Fruit fly (Drosophila melanogaster) whole organism, prepupa: ENCODE results near the gene AIMP2.

ENCODE experiments used
- Blimp-1 ChIP-seq: fragments of 200-800 bp; sonication (Bioruptor generic); optimal IDR thresholded peaks from 3 replicates; lab custom pipeline; 2017; ENCODE audit warnings: missing biosample characterization, missing genetic modification characterization, mild to moderate bottlenecking, moderate library complexity, missing genetic modification reagents
- CG10631 ChIP-seq: fragments of 200-800 bp; sonication (Bioruptor generic); optimal IDR thresholded peaks from 2 replicates; lab custom pipeline; 2016; ENCODE audit warnings: missing biosample characterization, missing genetic modification characterization
- CG10669 ChIP-seq: fragments of 200-800 bp; sonication (Bioruptor generic); optimal IDR thresholded peaks from 3 replicates; lab custom pipeline; 2018; ENCODE audit warnings: missing biosample characterization, mild to moderate bottlenecking, missing genetic modification characterization, moderate library complexity
- CG11294 ChIP-seq: fragments of 200-800 bp; sonication (Bioruptor generic); IDR thresholded peaks from 2 replicates; pipeline ENCODE4 v1.3.6; 2022; ENCODE audit warnings: missing biosample characterization, missing genetic modification characterization
- CG16779 ChIP-seq: fragments of 200-800 bp; sonication (Bioruptor generic); optimal IDR thresholded peaks from 3 replicates; lab custom pipeline; 2017; ENCODE audit warnings: missing biosample characterization, mild to moderate bottlenecking, missing genetic modification characterization
- CG3032 ChIP-seq: fragments of 200-800 bp; optimal IDR thresholded peaks from 2 replicates; lab custom pipeline; 2019; ENCODE audit warnings: missing biosample characterization, mild to moderate bottlenecking, missing genetic modification characterization, moderate library complexity
- CG31627 ChIP-seq: fragments of 200-800 bp; sonication (Bioruptor generic); optimal IDR thresholded peaks from 3 replicates; lab custom pipeline; 2016; ENCODE audit warnings: missing biosample characterization, missing genetic modification characterization
- CG32006 ChIP-seq: fragments of 200-800 bp; sonication (Bioruptor generic); optimal IDR thresholded peaks from 3 replicates; lab custom pipeline; 2017; ENCODE audit warnings: missing biosample characterization, mild to moderate bottlenecking, missing genetic modification characterization
- CG3919 ChIP-seq: fragments of 200-800 bp; sonication (Bioruptor generic); optimal IDR thresholded peaks from 3 replicates; lab custom pipeline; 2016; ENCODE audit warnings: missing biosample characterization, missing genetic modification characterization
- CG6276 ChIP-seq: fragments of 200-800 bp; sonication (Bioruptor generic); optimal IDR thresholded peaks from 2 replicates; lab custom pipeline; 2017; ENCODE audit warnings: missing biosample characterization, mild to moderate bottlenecking, missing genetic modification characterization
- CG6792 ChIP-seq: fragments of 200-800 bp; sonication (Bioruptor generic); optimal IDR thresholded peaks from 3 replicates; lab custom pipeline; 2016; ENCODE audit warnings: missing biosample characterization, missing genetic modification characterization
- CG6808 ChIP-seq: fragments of 200-800 bp; sonication (Bioruptor generic); optimal IDR thresholded peaks from 3 replicates; lab custom pipeline; 2017; ENCODE audit warnings: missing biosample characterization, missing genetic modification characterization, mild to moderate bottlenecking, moderate library complexity, missing genetic modification reagents
- CG7368 ChIP-seq: fragments of 200-800 bp; sonication (Bioruptor generic); optimal IDR thresholded peaks from 3 replicates; lab custom pipeline; 2016; ENCODE audit warnings: missing biosample characterization, missing genetic modification characterization
- CG8119 ChIP-seq: fragments of 200-800 bp; sonication (Bioruptor generic); IDR thresholded peaks from 3 replicates; pipeline ENCODE4 v1.3.6; 2022; ENCODE audit warnings: missing biosample characterization, missing genetic modification characterization
- CG8319 ChIP-seq: fragments of 200-800 bp; sonication (Bioruptor generic); optimal IDR thresholded peaks from 3 replicates; lab custom pipeline; 2016; ENCODE audit warnings: missing biosample characterization, missing genetic modification characterization
- CG8632 ChIP-seq: fragments of 200-800 bp; sonication (Bioruptor generic); optimal IDR thresholded peaks from 3 replicates; lab custom pipeline; 2016; ENCODE audit warnings: missing biosample characterization, missing genetic modification characterization
- CG9139 ChIP-seq: fragments of 200-800 bp; sonication (Bioruptor generic); optimal IDR thresholded peaks from 3 replicates; lab custom pipeline; 2017; ENCODE audit warnings: missing biosample characterization, mild to moderate bottlenecking, missing genetic modification characterization
- Eip75B ChIP-seq: fragments of 200-800 bp; sonication (Bioruptor generic); optimal IDR thresholded peaks from 3 replicates; lab custom pipeline; 2016; ENCODE audit warnings: missing biosample characterization, missing genetic modification characterization
- Eip78C ChIP-seq: fragments of 200-800 bp; sonication (Bioruptor generic); peaks from one replicate; lab custom pipeline; 2016; ENCODE audit warnings: missing biosample characterization, missing genetic modification characterization
- Eip93F ChIP-seq: fragments of 200-800 bp; sonication (Bioruptor generic); optimal IDR thresholded peaks from 2 replicates; lab custom pipeline; 2016; ENCODE audit warnings: missing biosample characterization, mild to moderate bottlenecking, missing genetic modification characterization
- Ets21C ChIP-seq: fragments of 200-800 bp; sonication (Bioruptor generic); optimal IDR thresholded peaks from 3 replicates; lab custom pipeline; 2016; ENCODE audit warnings: missing biosample characterization, missing genetic modification characterization
- Ets96B ChIP-seq: fragments of 200-800 bp; optimal IDR thresholded peaks from 2 replicates; lab custom pipeline; 2019; ENCODE audit warnings: missing biosample characterization, mild to moderate bottlenecking, missing genetic modification characterization, moderate library complexity
- Gug ChIP-seq: fragments of 200-800 bp; sonication (Bioruptor generic); IDR thresholded peaks from 2 replicates; pipeline ENCODE4 v1.3.6; 2022; ENCODE audit warnings: missing biosample characterization, missing genetic modification characterization
- Hr38 ChIP-seq: sonication (Bioruptor generic); optimal IDR thresholded peaks from 2 replicates; lab custom pipeline; 2016; ENCODE audit warnings: missing biosample characterization, missing genetic modification characterization
- Hr39 ChIP-seq: fragments of 200-800 bp; sonication (Bioruptor generic); optimal IDR thresholded peaks from 2 replicates; lab custom pipeline; 2016; ENCODE audit warnings: missing biosample characterization, missing genetic modification characterization
- Hr4 ChIP-seq: fragments of 200-800 bp; sonication (Bioruptor generic); optimal IDR thresholded peaks from 3 replicates; lab custom pipeline; 2016; ENCODE audit warnings: missing biosample characterization, missing genetic modification characterization
- Met ChIP-seq: fragments of 200-800 bp; sonication (Bioruptor generic); optimal IDR thresholded peaks from 3 replicates; lab custom pipeline; 2016; ENCODE audit warnings: missing biosample characterization, missing genetic modification characterization
- OdsH ChIP-seq: fragments of 200-800 bp; sonication (Bioruptor generic); optimal IDR thresholded peaks from 3 replicates; lab custom pipeline; 2016; ENCODE audit warnings: missing biosample characterization, missing genetic modification characterization
- Smox ChIP-seq: fragments of 200-800 bp; sonication (Bioruptor generic); optimal IDR thresholded peaks from 3 replicates; lab custom pipeline; 2016; ENCODE audit warnings: missing biosample characterization, missing genetic modification characterization
- Sox102F ChIP-seq: fragments of 200-800 bp; sonication (Bioruptor generic); optimal IDR thresholded peaks from 2 replicates; lab custom pipeline; 2016; ENCODE audit warnings: missing biosample characterization, mild to moderate bottlenecking, missing genetic modification characterization
- Sox15 ChIP-seq: fragments of 200-800 bp; sonication (Bioruptor generic); optimal IDR thresholded peaks from 3 replicates; lab custom pipeline; 2016; ENCODE audit warnings: missing biosample characterization, missing genetic modification characterization
- achi ChIP-seq: fragments of 200-800 bp; sonication (Bioruptor generic); optimal IDR thresholded peaks from 3 replicates; lab custom pipeline; 2016; ENCODE audit warnings: missing biosample characterization, missing genetic modification characterization
- acj6 ChIP-seq: fragments of 200-800 bp; sonication (Bioruptor generic); optimal IDR thresholded peaks from 3 replicates; lab custom pipeline; 2016; ENCODE audit warnings: missing biosample characterization, missing genetic modification characterization
- cyc ChIP-seq: fragments of 200-800 bp; sonication (Bioruptor generic); optimal IDR thresholded peaks from 3 replicates; lab custom pipeline; 2016; ENCODE audit warnings: missing biosample characterization, missing genetic modification characterization
- dac ChIP-seq: fragments of 200-800 bp; sonication (Bioruptor generic); optimal IDR thresholded peaks from 2 replicates; lab custom pipeline; 2017; ENCODE audit warnings: missing biosample characterization, mild to moderate bottlenecking, missing genetic modification characterization
- dsx ChIP-seq: fragments of 200-800 bp; optimal IDR thresholded peaks from 3 replicates; lab custom pipeline; 2019; ENCODE audit warnings: missing biosample characterization, mild to moderate bottlenecking, missing genetic modification characterization, moderate library complexity; ENCODE audit not compliant: poor library complexity, severe bottlenecking
- eg ChIP-seq: fragments of 200-800 bp; sonication (Bioruptor generic); IDR thresholded peaks from 3 replicates; pipeline ENCODE4 v1.3.6; 2022; ENCODE audit warnings: missing biosample characterization, missing genetic modification characterization
- esn ChIP-seq: fragments of 200-800 bp; sonication (Bioruptor generic); optimal IDR thresholded peaks from 2 replicates; lab custom pipeline; 2016; ENCODE audit warnings: missing biosample characterization, mild to moderate bottlenecking, missing genetic modification characterization, moderate library complexity
- fd59A ChIP-seq: fragments of 200-800 bp; sonication (Bioruptor generic); optimal IDR thresholded peaks from 2 replicates; lab custom pipeline; 2017; ENCODE audit warnings: missing biosample characterization, mild to moderate bottlenecking, missing genetic modification characterization, missing genetic modification reagents
- fd85E ChIP-seq: fragments of 200-800 bp; sonication (Bioruptor generic); optimal IDR thresholded peaks from 3 replicates; lab custom pipeline; 2016; ENCODE audit warnings: missing biosample characterization, missing genetic modification characterization
- fkh ChIP-seq: fragments of 200-800 bp; sonication (Bioruptor generic); optimal IDR thresholded peaks from 3 replicates; lab custom pipeline; 2017; ENCODE audit warnings: missing biosample characterization, mild to moderate bottlenecking, missing genetic modification characterization, moderate library complexity
- net ChIP-seq: fragments of 200-800 bp; sonication (Bioruptor generic); optimal IDR thresholded peaks from 3 replicates; lab custom pipeline; 2016; ENCODE audit warnings: missing biosample characterization, missing genetic modification characterization
- pdm3 ChIP-seq: fragments of 200-800 bp; sonication (Bioruptor generic); optimal IDR thresholded peaks from 3 replicates; lab custom pipeline; 2016; ENCODE audit warnings: missing biosample characterization, missing genetic modification characterization
- salr ChIP-seq, 2 experiments: fragments of 200-800 bp; sonication (Bioruptor generic); optimal IDR thresholded peaks; 3 replicates each; lab custom pipeline; 2016 to 2018; ENCODE audit warnings: missing biosample characterization in 2 of 2, missing genetic modification characterization in 2 of 2, mild to moderate bottlenecking in 1 of 2
- spab ChIP-seq: fragments of 200-800 bp; sonication (Bioruptor generic); optimal IDR thresholded peaks from 2 replicates; lab custom pipeline; 2017; ENCODE audit warnings: missing biosample characterization, mild to moderate bottlenecking, missing genetic modification characterization, missing genetic modification reagents
- ss ChIP-seq, 2 experiments: fragments of 200-800 bp; sonication (Bioruptor generic); optimal IDR thresholded peaks; 2 replicates in 1 of 2; 3 replicates in 1 of 2; lab custom pipeline; 2017 to 2018; ENCODE audit warnings: mild to moderate bottlenecking in 2 of 2, missing biosample characterization in 2 of 2, missing genetic modification characterization in 2 of 2, moderate library complexity in 1 of 2
- topi ChIP-seq: fragments of 200-800 bp; sonication (Bioruptor generic); optimal IDR thresholded peaks from 3 replicates; lab custom pipeline; 2016; ENCODE audit warnings: missing biosample characterization, missing genetic modification characterization

The AIMP2 gene

DNA sequence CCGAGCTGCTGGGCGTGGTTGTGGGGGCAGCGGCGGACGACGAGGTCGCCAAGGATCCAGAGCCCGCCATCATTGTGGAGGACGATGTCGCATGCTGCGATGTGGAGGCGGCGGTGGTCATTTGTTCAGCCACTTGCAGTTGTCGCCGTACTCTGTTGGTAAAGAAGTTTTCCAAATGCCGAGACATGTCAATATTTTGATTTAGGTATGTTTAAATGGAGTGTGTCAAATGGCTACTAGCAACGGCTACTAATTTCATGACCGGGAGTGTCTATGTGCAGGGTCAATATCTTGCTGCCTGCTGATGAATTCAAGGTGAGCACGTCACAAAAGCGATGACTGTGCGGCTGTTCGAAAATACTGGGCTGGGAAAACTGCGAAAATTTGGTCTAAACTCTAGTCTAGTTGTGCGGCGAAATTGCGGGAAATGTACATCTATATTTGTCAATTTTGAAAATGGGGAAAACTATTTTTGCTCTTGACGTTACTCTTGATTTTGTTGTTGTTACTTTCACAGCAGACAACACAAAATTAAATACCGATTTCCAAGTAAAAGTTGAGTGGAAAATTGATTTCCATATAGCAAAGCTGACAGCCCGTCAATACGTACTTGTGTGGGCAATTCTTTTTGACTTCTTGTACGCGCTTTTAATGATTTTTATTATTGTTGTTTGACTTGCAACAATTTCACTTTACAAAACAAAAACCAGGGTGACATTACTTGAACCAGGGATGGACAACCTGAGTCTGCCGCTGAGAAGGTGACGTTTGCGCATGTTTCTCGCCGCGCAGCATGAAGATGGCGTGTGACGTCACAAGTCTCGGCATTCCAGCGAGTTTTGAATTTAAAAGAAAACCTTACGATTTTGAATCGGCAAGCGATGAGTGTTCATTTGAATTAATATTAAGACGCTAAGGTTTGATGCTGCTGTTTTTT lies 4.3 kb downstream of the AIMP2 start, which contains the start of gene CG7656 (continued):
- TF ChIP-seq spab (GFP tag; lab: Kevin White, UChicago): no peak
- peak; percentile 12 for TF ChIP-seq CG10669 (GFP tag; lab: Kevin White, UChicago)
- 0 out of 3 replicates have a peak, but pooled peaks have one; percentile 35 for TF ChIP-seq CG8119
- TF ChIP-seq Hr38 (GFP tag; lab: Kevin White, UChicago): no peak

DNA sequence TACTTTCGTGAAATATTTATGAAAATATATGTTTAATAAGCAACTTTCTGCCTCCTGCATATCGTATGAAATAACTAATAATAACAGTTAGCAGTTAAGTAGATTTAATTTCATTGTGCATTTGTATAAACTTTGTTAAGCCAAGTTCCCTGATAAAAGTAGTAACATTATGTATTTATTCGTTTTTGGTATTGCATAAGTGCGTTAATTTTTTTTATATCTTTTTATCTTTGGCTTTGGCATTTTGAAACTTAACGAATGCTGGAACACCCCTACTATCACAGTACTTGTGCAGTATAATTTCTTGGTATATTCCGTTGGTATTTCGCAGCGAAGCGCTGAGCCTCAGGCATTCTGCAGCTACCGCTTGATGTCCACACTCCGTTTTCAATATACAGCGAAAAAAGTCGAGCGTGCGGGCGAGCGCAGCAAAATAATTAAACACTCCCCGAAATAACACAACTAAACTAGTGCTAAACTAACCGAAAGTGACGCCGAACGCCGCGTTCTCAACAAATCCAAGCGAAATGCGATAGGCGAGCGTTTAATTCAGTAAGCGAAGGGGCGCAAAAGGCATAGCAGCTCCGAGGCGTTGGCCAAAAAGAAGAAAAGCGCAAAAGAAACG lies 5.2 kb downstream of the AIMP2 start, which contains the start of gene RhoGAP71E:
Gene RhoGAP71E (plus strand): TSS at position 347 of the 625 bp plus-strand sequence.
- no peak for TF ChIP-seq acj6 (GFP tag; lab: Kevin White, UChicago)
- TF ChIP-seq CG8632: no peak
- no peak for TF ChIP-seq CG6792 (GFP tag; lab: Kevin White, UChicago)
- no peak for TF ChIP-seq Hr39 (GFP tag; lab: Kevin White, UChicago)
- no peak for TF ChIP-seq OdsH (GFP tag; lab: Kevin White, UChicago)
- TF ChIP-seq CG6276 (GFP tag; lab: Kevin White, UChicago): no peak
- no peak for TF ChIP-seq topi
- peak; percentile 22 for TF ChIP-seq Sox102F (GFP tag; lab: Kevin White, UChicago)
- peak; percentile 43 for TF ChIP-seq dsx (GFP tag; lab: Kevin White, UChicago)
- TF ChIP-seq pdm3 (GFP tag; lab: Kevin White, UChicago): no peak
- TF ChIP-seq Blimp-1 (GFP tag; lab: Kevin White, UChicago): no peak
- no peak for TF ChIP-seq CG31627 (GFP tag; lab: Kevin White, UChicago)
- peak; percentile 16 for TF ChIP-seq Ets96B (tag; lab: Kevin White, UChicago)
- no peak for TF ChIP-seq CG11294
- TF ChIP-seq ss (GFP tag; optimal IDR thresholded peaks at IDR 0.05; lab: Kevin White, UChicago): peak in 1 of 2 experiments; percentile 58
- peak; percentile 19 for TF ChIP-seq esn (GFP tag; lab: Kevin White, UChicago)
- peak in 1 of 2 experiments; percentile 13 for TF ChIP-seq salr (GFP tag; optimal IDR thresholded peaks at IDR 0.05; lab: Kevin White, UChicago)
- TF ChIP-seq CG7368: no peak
- TF ChIP-seq Hr4: no peak
- peak; percentile 75 for TF ChIP-seq CG8119
- TF ChIP-seq Eip75B: no peak
- no peak for TF ChIP-seq Ets21C (GFP tag; lab: Kevin White, UChicago)
- no peak for TF ChIP-seq fd59A (GFP tag; lab: Kevin White, UChicago)
- peak; percentile 17 for TF ChIP-seq fd85E (GFP tag; lab: Kevin White, UChicago)
- TF ChIP-seq eg (GFP tag; lab: Robert Waterston, UW): peak; percentile 55; the same call in 2 of the 3 replicates
- TF ChIP-seq Met (GFP tag; lab: Kevin White, UChicago): no peak
- peak; percentile 16 for TF ChIP-seq cyc
- TF ChIP-seq CG3032: peak; percentile 50
- TF ChIP-seq achi (GFP tag; lab: Kevin White, UChicago): no peak
- no peak for TF ChIP-seq dac (GFP tag; lab: Kevin White, UChicago)
- no peak for TF ChIP-seq CG3919 (GFP tag; lab: Kevin White, UChicago)
- TF ChIP-seq CG9139 (GFP tag; lab: Kevin White, UChicago): no peak
- peak; percentile 9 for TF ChIP-seq CG6808 (GFP tag; lab: Kevin White, UChicago)
- no peak for TF ChIP-seq CG8319 (GFP tag; lab: Kevin White, UChicago)
- no peak for TF ChIP-seq Smox
- TF ChIP-seq Eip78C (GFP tag; lab: Kevin White, UChicago): peak; percentile 67
- peak; percentile 23 for TF ChIP-seq CG10669 (GFP tag; lab: Kevin White, UChicago)
- TF ChIP-seq Gug (GFP tag; lab: Robert Waterston, UW): peak; percentile 46
- TF ChIP-seq Eip93F: no peak
- TF ChIP-seq Sox15 (GFP tag; lab: Kevin White, UChicago): no peak
- peak; percentile 3 for TF ChIP-seq CG32006 (GFP tag; lab: Kevin White, UChicago)
- TF ChIP-seq net: no peak
- peak; percentile 54 for TF ChIP-seq CG16779 (tag; lab: Kevin White, UChicago)
- no peak for TF ChIP-seq fkh
- no peak for TF ChIP-seq CG10631 (GFP tag; lab: Kevin White, UChicago)
